Worm (Caenorhabditis elegans) whole organism, L1 larva: ENCODE measurements around the gene srw-127.

ENCODE experiments used
- alr-1 ChIP-seq: fragments of 200-800 bp; sonication (Bioruptor generic); optimal IDR thresholded peaks from 2 replicates; lab custom pipeline; 2018; ENCODE audit warnings: borderline replicate concordance, mild to moderate bottlenecking, missing genetic modification characterization, missing compliant biosample characterization
- ama-1 ChIP-seq: fragments of 150-350 bp; optimal IDR thresholded peaks from 2 replicates; lab custom pipeline; 2014
- dsc-1 ChIP-seq: sonication (generic microtip); optimal IDR thresholded peaks from 2 replicates; lab custom pipeline; 2016; ENCODE audit warnings: mild to moderate bottlenecking, missing genetic modification characterization, missing compliant biosample characterization
- egl-13 ChIP-seq: sonication (generic microtip); optimal IDR thresholded peaks from 2 replicates; lab custom pipeline; 2016; ENCODE audit warnings: missing genotype, missing genetic modification reagents, missing genetic modification characterization, missing compliant biosample characterization
- nhr-237 ChIP-seq: fragments of 150-350 bp; optimal IDR thresholded peaks from 2 replicates; lab custom pipeline; 2014; ENCODE audit warnings: missing biosample characterization, missing genetic modification characterization
- nhr-28 ChIP-seq: fragments of 150-350 bp; optimal IDR thresholded peaks from 2 replicates; lab custom pipeline; 2014; ENCODE audit warnings: missing biosample characterization, missing genetic modification characterization
- skn-1 ChIP-seq: fragments of 150-350 bp; optimal IDR thresholded peaks from 2 replicates; lab custom pipeline; 2014; ENCODE audit warnings: missing biosample characterization, missing genetic modification characterization
- xbp-1 ChIP-seq: sonication (generic microtip); optimal IDR thresholded peaks from 2 replicates; lab custom pipeline; 2016; ENCODE audit warnings: missing genetic modification characterization, missing compliant biosample characterization
- zag-1 ChIP-seq: fragments of 150-350 bp; optimal IDR thresholded peaks from 2 replicates; lab custom pipeline; 2014; ENCODE audit warnings: missing biosample characterization, missing genetic modification characterization

ce11 chrV:7012617-7013016 lies at the start of gene srw-127:
- no peak for TF ChIP-seq nhr-237 (tag; lab: Kevin White, UChicago)
- TF ChIP-seq ama-1, result no peak
- TF ChIP-seq dsc-1 (tag; lab: Kevin White, UChicago), result no peak
- no peak for TF ChIP-seq alr-1 (tag; lab: Kevin White, UChicago)
- TF ChIP-seq nhr-28 (tag; lab: Kevin White, UChicago), result no peak
- no peak for TF ChIP-seq egl-13 (tag; lab: Kevin White, UChicago)
- TF ChIP-seq xbp-1 (tag; lab: Kevin White, UChicago), result no peak
- no peak for TF ChIP-seq skn-1 (tag; lab: Kevin White, UChicago)
- TF ChIP-seq zag-1 (tag; lab: Kevin White, UChicago), result no peak
